Worm (Caenorhabditis elegans) whole organism, L4 larva: Measurements from ENCODE around the gene F35A5.2.

ENCODE experiments used
- D1046.2 ChIP-seq: fragments of 200-800 bp; sonication (Bioruptor generic); IDR thresholded peaks from 2 replicates; pipeline ENCODE4 v1.3.6; 2022; ENCODE audit warnings: missing genetic modification characterization, missing compliant biosample characterization
- F10B5.3 ChIP-seq: sonication (generic microtip); optimal IDR thresholded peaks from 2 replicates; lab custom pipeline; 2016; ENCODE audit warnings: mild to moderate bottlenecking, missing genetic modification characterization, missing compliant biosample characterization
- T20F7.1 ChIP-seq: fragments of 200-800 bp; sonication (Bioruptor generic); optimal IDR thresholded peaks from 2 replicates; lab custom pipeline; 2018; ENCODE audit warnings: mild to moderate bottlenecking, missing genetic modification characterization, missing compliant biosample characterization
- Y5F2A.4 ChIP-seq: fragments of 200-800 bp; sonication (Bioruptor generic); optimal IDR thresholded peaks from 2 replicates; lab custom pipeline; 2018; ENCODE audit warnings: mild to moderate bottlenecking, missing genetic modification characterization, missing compliant biosample characterization
- Y75B8A.6 ChIP-seq: fragments of 200-800 bp; sonication (Bioruptor generic); IDR thresholded peaks from 2 replicates; pipeline ENCODE4 v1.3.6; 2022; ENCODE audit warnings: missing genetic modification reagents, missing genetic modification characterization, missing compliant biosample characterization
- aha-1 ChIP-seq: fragments of 150-350 bp; peaks from one replicate; lab custom pipeline; 2014; ENCODE audit warnings: missing biosample characterization, missing genetic modification characterization
- ama-1 ChIP-seq: fragments of 150-350 bp; optimal IDR thresholded peaks from 2 replicates; lab custom pipeline; 2014; ENCODE audit warnings: inconsistent platforms, mixed read lengths
- attf-4 ChIP-seq: sonication (generic microtip); optimal IDR thresholded peaks from 3 replicates; lab custom pipeline; 2017; ENCODE audit warnings: missing biosample characterization, missing genetic modification characterization
- ceh-32 ChIP-seq: sonication (generic microtip); optimal IDR thresholded peaks from 2 replicates; lab custom pipeline; 2016; ENCODE audit warnings: mild to moderate bottlenecking, missing genetic modification characterization, missing compliant biosample characterization; ENCODE audit not compliant: poor library complexity
- ceh-62 ChIP-seq: sonication (generic microtip); optimal IDR thresholded peaks from 2 replicates; lab custom pipeline; 2017; ENCODE audit warnings: missing biosample characterization, missing genetic modification characterization
- ceh-82 ChIP-seq: sonication (generic microtip); optimal IDR thresholded peaks from 2 replicates; lab custom pipeline; 2017; ENCODE audit warnings: missing biosample characterization, missing genetic modification characterization
- ces-1 ChIP-seq: fragments of 150-350 bp; sonication (generic microtip); optimal IDR thresholded peaks from 4 replicates; lab custom pipeline; 2014; ENCODE audit warnings: missing biosample characterization, missing genetic modification reagents, missing genetic modification characterization
- cey-2 ChIP-seq: sonication (generic microtip); optimal IDR thresholded peaks from 3 replicates; lab custom pipeline; 2017; ENCODE audit warnings: missing genetic modification characterization, mild to moderate bottlenecking, missing compliant biosample characterization, antibody characterized with exemption, borderline replicate concordance; ENCODE audit not compliant: insufficient read depth
- ctbp-1 ChIP-seq: fragments of 200-800 bp; sonication (Bioruptor generic); IDR thresholded peaks from 2 replicates; pipeline ENCODE4 v1.3.6; 2022; ENCODE audit warnings: missing genetic modification reagents, missing genetic modification characterization, missing compliant biosample characterization
- daf-19 ChIP-seq: fragments of 200-800 bp; sonication (Bioruptor generic); conservative IDR thresholded peaks from 2 replicates; pipeline ENCODE4 v1.3.6; 2022; ENCODE audit warnings: missing genetic modification characterization, missing compliant biosample characterization
- dmd-8 ChIP-seq: fragments of 200-800 bp; sonication (Bioruptor generic); IDR thresholded peaks from 2 replicates; pipeline ENCODE4 v1.3.6; 2022; ENCODE audit warnings: missing genetic modification characterization, missing compliant biosample characterization
- dmd-9 ChIP-seq: fragments of 200-800 bp; sonication (Bioruptor generic); IDR thresholded peaks from 2 replicates; pipeline ENCODE4 v1.3.6; 2022; ENCODE audit warnings: missing genetic modification reagents, missing genetic modification characterization, missing compliant biosample characterization
- egl-27 ChIP-seq: sonication (generic microtip); optimal IDR thresholded peaks from 3 replicates; lab custom pipeline; 2017; ENCODE audit warnings: missing biosample characterization, missing genetic modification reagents, missing genetic modification characterization
- egl-43 ChIP-seq: fragments of 200-800 bp; sonication (Bioruptor generic); IDR thresholded peaks from 2 replicates; pipeline ENCODE4 v1.3.6; 2022; ENCODE audit warnings: missing genetic modification reagents, missing genetic modification characterization, missing compliant biosample characterization
- fos-1 ChIP-seq: fragments of 150-350 bp; optimal IDR thresholded peaks from 2 replicates; lab custom pipeline; 2014; ENCODE audit warnings: missing biosample characterization, missing genetic modification characterization
- gei-8 ChIP-seq: fragments of 200-800 bp; sonication (Bioruptor generic); optimal IDR thresholded peaks from 2 replicates; lab custom pipeline; 2018; ENCODE audit warnings: mild to moderate bottlenecking, missing genetic modification characterization, missing compliant biosample characterization
- hlh-30 ChIP-seq: sonication (generic microtip); optimal IDR thresholded peaks from 2 replicates; lab custom pipeline; 2017; ENCODE audit warnings: antibody characterized with exemption, mild to moderate bottlenecking, missing genetic modification characterization, missing compliant biosample characterization; ENCODE audit not compliant: insufficient read depth
- jun-1 ChIP-seq: fragments of 150-350 bp; optimal IDR thresholded peaks from 2 replicates; lab custom pipeline; 2014; ENCODE audit warnings: missing biosample characterization, missing genetic modification reagents, missing genetic modification characterization
- lin-13 ChIP-seq: fragments of 150-350 bp; optimal IDR thresholded peaks from 2 replicates; lab custom pipeline; 2014; ENCODE audit warnings: missing biosample characterization, missing genetic modification reagents, missing genetic modification characterization
- lsy-2 ChIP-seq, 2 experiments: fragments of 150-350 bp in 1 of 2; sonication (generic microtip) in 1 of 2; optimal IDR thresholded peaks; 2 replicates each; lab custom pipeline; 2014 to 2017; ENCODE audit warnings: missing biosample characterization in 2 of 2, missing genetic modification characterization in 2 of 2
- madf-9 ChIP-seq: fragments of 200-800 bp; sonication (Bioruptor generic); conservative IDR thresholded peaks from 2 replicates; pipeline ENCODE4 v1.3.6; 2022; ENCODE audit warnings: missing genetic modification reagents, missing genetic modification characterization, missing compliant biosample characterization
- mdl-1 ChIP-seq, 2 experiments: fragments of 150-350 bp in 1 of 2; sonication (generic microtip) in 1 of 2; optimal IDR thresholded peaks; 2 replicates each; lab custom pipeline; 2014 to 2017; ENCODE audit warnings: missing biosample characterization in 2 of 2, missing genetic modification characterization in 2 of 2
- mdt-29 ChIP-seq: fragments of 200-800 bp; sonication (Bioruptor generic); IDR thresholded peaks from 2 replicates; pipeline ENCODE4 v1.3.6; 2022; ENCODE audit warnings: missing genetic modification reagents, missing genetic modification characterization, missing compliant biosample characterization
- mep-1 ChIP-seq: fragments of 150-350 bp; sonication (generic microtip); optimal IDR thresholded peaks from 3 replicates; lab custom pipeline; 2014; ENCODE audit warnings: missing biosample characterization, missing genetic modification characterization
- mes-2 ChIP-seq: sonication (generic microtip); optimal IDR thresholded peaks from 2 replicates; lab custom pipeline; 2016; ENCODE audit warnings: missing genotype, mild to moderate bottlenecking, missing genetic modification characterization, missing compliant biosample characterization; ENCODE audit not compliant: poor library complexity, severe bottlenecking
- mxl-2 ChIP-seq: fragments of 200-800 bp; sonication (Bioruptor generic); conservative IDR thresholded peaks from 2 replicates; pipeline ENCODE4 v1.3.6; 2022; ENCODE audit warnings: missing genetic modification reagents, missing genetic modification characterization, missing compliant biosample characterization
- nhr-11 ChIP-seq: fragments of 150-350 bp; optimal IDR thresholded peaks from 2 replicates; lab custom pipeline; 2014; ENCODE audit warnings: missing biosample characterization, missing genetic modification characterization
- nhr-28 ChIP-seq: fragments of 150-350 bp; optimal IDR thresholded peaks from 2 replicates; lab custom pipeline; 2014; ENCODE audit warnings: missing biosample characterization, missing genetic modification characterization
- nhr-76 ChIP-seq: fragments of 150-350 bp; optimal IDR thresholded peaks from 2 replicates; lab custom pipeline; 2014; ENCODE audit warnings: missing biosample characterization, missing genetic modification characterization
- nhr-77 ChIP-seq: fragments of 150-350 bp; optimal IDR thresholded peaks from 2 replicates; lab custom pipeline; 2014; ENCODE audit warnings: missing biosample characterization, missing genetic modification characterization
- php-3 ChIP-seq: fragments of 200-800 bp; sonication (Bioruptor generic); IDR thresholded peaks from 2 replicates; pipeline ENCODE4 v1.3.6; 2022; ENCODE audit warnings: missing genetic modification reagents, missing genetic modification characterization, missing compliant biosample characterization
- rbr-2 ChIP-seq: sonication (generic microtip); optimal IDR thresholded peaks from 2 replicates; lab custom pipeline; 2016; ENCODE audit warnings: missing genotype, missing genetic modification characterization, missing compliant biosample characterization
- saeg-2 ChIP-seq: fragments of 200-800 bp; sonication (Bioruptor generic); IDR thresholded peaks from 2 replicates; pipeline ENCODE4 v1.3.6; 2022; ENCODE audit warnings: missing genetic modification reagents, missing genetic modification characterization, missing compliant biosample characterization
- sdz-12 ChIP-seq: fragments of 200-800 bp; sonication (Bioruptor generic); optimal IDR thresholded peaks from 2 replicates; lab custom pipeline; 2018; ENCODE audit warnings: mild to moderate bottlenecking, missing genetic modification characterization, missing compliant biosample characterization
- skn-1 ChIP-seq: fragments of 150-350 bp; optimal IDR thresholded peaks from 2 replicates; lab custom pipeline; 2014; ENCODE audit warnings: missing biosample characterization, missing genetic modification characterization
- snpc-4 ChIP-seq: fragments of 150-350 bp; optimal IDR thresholded peaks from 2 replicates; lab custom pipeline; 2014; ENCODE audit warnings: missing biosample characterization, missing genetic modification characterization
- spr-1 ChIP-seq: sonication (generic microtip); optimal IDR thresholded peaks from 2 replicates; lab custom pipeline; 2016; ENCODE audit warnings: mild to moderate bottlenecking, missing genetic modification characterization, missing compliant biosample characterization
- tag-97 ChIP-seq: fragments of 200-800 bp; sonication (Bioruptor generic); IDR thresholded peaks from 2 replicates; pipeline ENCODE4 v1.3.6; 2022; ENCODE audit warnings: missing genetic modification characterization, missing compliant biosample characterization
- tra-1 ChIP-seq: fragments of 200-800 bp; sonication (Bioruptor generic); IDR thresholded peaks from 2 replicates; pipeline ENCODE4 v1.3.6; 2022; ENCODE audit warnings: missing genetic modification reagents, missing genetic modification characterization, missing compliant biosample characterization
- unc-130 ChIP-seq: sonication (generic microtip); optimal IDR thresholded peaks from 2 replicates; lab custom pipeline; 2016; ENCODE audit warnings: missing genetic modification reagents, missing genetic modification characterization, missing compliant biosample characterization
- unc-39 ChIP-seq: sonication (generic microtip); optimal IDR thresholded peaks from 2 replicates; lab custom pipeline; 2017; ENCODE audit warnings: missing biosample characterization, missing genetic modification characterization
- unc-62 ChIP-seq, 3 experiments: fragments of 150-350 bp in 1 of 3; sonication (generic microtip); optimal IDR thresholded peaks in 2 of 3; peaks in 1 of 3; 1 replicate in 1 of 3; 2 replicates in 2 of 3; lab custom pipeline; 2014 to 2017; ENCODE audit warnings: missing biosample characterization in 3 of 3, missing genetic modification characterization in 3 of 3, missing genetic modification reagents in 3 of 3, missing genotype in 1 of 3
- vab-7 ChIP-seq: fragments of 200-800 bp; sonication (Bioruptor generic); IDR thresholded peaks from 2 replicates; pipeline ENCODE4 v1.3.6; 2022; ENCODE audit warnings: missing genetic modification reagents, missing genetic modification characterization, missing compliant biosample characterization
- zag-1 ChIP-seq: fragments of 150-350 bp; optimal IDR thresholded peaks from 2 replicates; lab custom pipeline; 2014; ENCODE audit warnings: missing biosample characterization, missing genetic modification characterization
- zip-11 ChIP-seq: fragments of 200-800 bp; sonication (Bioruptor generic); IDR thresholded peaks from 2 replicates; pipeline ENCODE4 v1.3.6; 2022; ENCODE audit warnings: missing genetic modification characterization, missing compliant biosample characterization
- ztf-7 ChIP-seq: fragments of 150-350 bp; optimal IDR thresholded peaks from 2 replicates; lab custom pipeline; 2014; ENCODE audit warnings: missing biosample characterization, missing genetic modification characterization

The F35A5.2 gene

ce11 chrX:3832059-3832641 is 27.2 kb downstream of the F35A5.2 start (continued):
- TF ChIP-seq F10B5.3 (tag; lab: Kevin White, UChicago), result no peak
- no peak for TF ChIP-seq zip-11 (GFP tag; lab: Robert Waterston, UW)
- no peak for TF ChIP-seq snpc-4 (tag; lab: Kevin White, UChicago)
- no peak for TF ChIP-seq skn-1 (tag; lab: Kevin White, UChicago)
- no peak for TF ChIP-seq D1046.2 (GFP tag; lab: Robert Waterston, UW)
- TF ChIP-seq mes-2 (tag; lab: Kevin White, UChicago), result no peak
- TF ChIP-seq ceh-32 (tag; lab: Kevin White, UChicago), result no peak
- TF ChIP-seq dmd-9 (GFP tag; lab: Robert Waterston, UW), result no peak
- no peak for TF ChIP-seq daf-19 (GFP tag; lab: Robert Waterston, UW)
- TF ChIP-seq unc-39 (tag; lab: Kevin White, UChicago), result no peak
- no peak for TF ChIP-seq sdz-12 (GFP tag; lab: Kevin White, UChicago)
- TF ChIP-seq mxl-2 (GFP tag; lab: Robert Waterston, UW), result 0 out of 2 replicates have a peak, but pooled peaks have one; percentile 25
- TF ChIP-seq unc-62 (GFP tag; optimal IDR thresholded peaks at IDR 0.05 in 1 of 2; lab: Kevin White, UChicago), result peak in 1 of 2 experiments; percentile 65
- no peak for TF ChIP-seq unc-62 (tag; optimal IDR thresholded peaks at IDR 0.05; lab: Kevin White, UChicago)
- TF ChIP-seq spr-1, result no peak
- no peak for TF ChIP-seq ztf-7 (tag; lab: Kevin White, UChicago)
- no peak for TF ChIP-seq Y5F2A.4 (GFP tag; lab: Kevin White, UChicago)
- TF ChIP-seq nhr-77 (tag; lab: Kevin White, UChicago), result peak; percentile 75
- no peak for TF ChIP-seq dmd-8 (GFP tag; lab: Robert Waterston, UW)
- peak; percentile 17 for TF ChIP-seq cey-2
- TF ChIP-seq egl-27 (tag; lab: Kevin White, UChicago), result no peak
- TF ChIP-seq egl-43 (GFP tag; lab: Robert Waterston, UW), result no peak
- TF ChIP-seq jun-1 (tag; lab: Kevin White, UChicago), result peak; percentile 5
- no peak for TF ChIP-seq rbr-2 (tag; lab: Kevin White, UChicago)
- peak; percentile 89 for TF ChIP-seq hlh-30
- TF ChIP-seq mdt-29 (GFP tag; lab: Robert Waterston, UW), result no peak
- TF ChIP-seq attf-4 (tag; lab: Kevin White, UChicago), result no peak
- TF ChIP-seq mdl-1 (tag; optimal IDR thresholded peaks at IDR 0.05; lab: Kevin White, UChicago), result peak in 1 of 2 experiments; percentile 62
- TF ChIP-seq Y75B8A.6 (GFP tag; lab: Robert Waterston, UW), result no peak
- no peak for TF ChIP-seq nhr-76 (tag; lab: Kevin White, UChicago)
- TF ChIP-seq tag-97 (GFP tag; lab: Robert Waterston, UW), result no peak
- TF ChIP-seq ceh-62, result no peak
- TF ChIP-seq nhr-28 (tag; lab: Kevin White, UChicago), result peak; percentile 71
- peak; percentile 97 for TF ChIP-seq tra-1
- no peak for TF ChIP-seq ama-1
- TF ChIP-seq lin-13 (GFP tag; lab: Kevin White, UChicago), result peak; percentile 21
- no peak for TF ChIP-seq zag-1 (tag; lab: Kevin White, UChicago)
- no peak for TF ChIP-seq madf-9
- TF ChIP-seq saeg-2 (GFP tag; lab: Robert Waterston, UW), result peak; percentile 33; the same call in 1 of the 2 replicates
- no peak for TF ChIP-seq ctbp-1 (GFP tag; lab: Robert Waterston, UW)
- TF ChIP-seq mep-1, result peak; percentile 45
- no peak for TF ChIP-seq unc-130
- TF ChIP-seq fos-1 (tag; lab: Kevin White, UChicago), result no peak
- peak; percentile 85 for TF ChIP-seq php-3
- TF ChIP-seq lsy-2 (tag; optimal IDR thresholded peaks at IDR 0.05; lab: Kevin White, UChicago), result peak in 1 of 2 experiments; percentile 44
- TF ChIP-seq nhr-11 (tag; lab: Kevin White, UChicago), result no peak
- TF ChIP-seq gei-8 (GFP tag; lab: Kevin White, UChicago), result peak; percentile 36
- no peak for TF ChIP-seq vab-7 (GFP tag; lab: Robert Waterston, UW)
- no peak for TF ChIP-seq ces-1
- TF ChIP-seq ceh-82 (tag; lab: Kevin White, UChicago), result no peak
- peak; percentile 62 for TF ChIP-seq aha-1 (tag; lab: Kevin White, UChicago)
- TF ChIP-seq T20F7.1 (GFP tag; lab: Kevin White, UChicago), result no peak
